Worm (Caenorhabditis elegans) whole organism, L4/young adult: ENCODE results near the gene ZC416.2.

Experiments used
- W03F9.2 ChIP-seq: fragments of 150-350 bp; optimal IDR thresholded peaks from 2 replicates; lab custom pipeline; 2014; ENCODE audit warnings: missing biosample characterization, missing genetic modification characterization
- dao-5 ChIP-seq: sonication (generic microtip); optimal IDR thresholded peaks from 2 replicates; lab custom pipeline; 2016; ENCODE audit warnings: missing genotype, missing genetic modification characterization, moderate library complexity, missing compliant biosample characterization
- him-1 ChIP-seq: sonication (generic microtip); optimal IDR thresholded peaks from 2 replicates; lab custom pipeline; 2016; ENCODE audit warnings: missing genotype, missing genetic modification reagents, missing genetic modification characterization, missing compliant biosample characterization

- TF ChIP-seq dao-5 (tag; lab: Kevin White, UChicago) (no peak), W03F9.2 (tag; lab: Kevin White, UChicago) (no peak), him-1 (tag; lab: Kevin White, UChicago) (no peak)
Measured at ce11 chrIV:3654823-3655222, 21.4 kb downstream of the ZC416.2 start.
